Worm (Caenorhabditis elegans) whole organism, mixed stage, embryonic: ENCODE data around the gene hif-1.

Experiments
- bed-3 ChIP-seq: fragments of 200-800 bp; sonication (Bioruptor generic); optimal IDR thresholded peaks from 3 replicates; lab custom pipeline; 2018; ENCODE audit warnings: mild to moderate bottlenecking, missing genetic modification characterization, moderate library complexity, missing compliant biosample characterization
- blmp-1 ChIP-seq: fragments of 150-350 bp; optimal IDR thresholded peaks from 2 replicates; lab custom pipeline; 2014; ENCODE audit warnings: missing biosample characterization, missing genetic modification characterization
- ceh-83 ChIP-seq: fragments of 200-800 bp; sonication (Bioruptor generic); optimal IDR thresholded peaks from 2 replicates; lab custom pipeline; 2018; ENCODE audit warnings: mild to moderate bottlenecking, missing genetic modification characterization, missing compliant biosample characterization
- cnd-1 ChIP-seq: fragments of 200-800 bp; sonication (Bioruptor generic); optimal IDR thresholded peaks from 2 replicates; lab custom pipeline; 2018; ENCODE audit warnings: mild to moderate bottlenecking, missing genetic modification characterization, missing compliant biosample characterization
- drap-1 ChIP-seq: fragments of 200-800 bp; sonication (Bioruptor generic); optimal IDR thresholded peaks from 3 replicates; lab custom pipeline; 2018; ENCODE audit warnings: mild to moderate bottlenecking, missing genetic modification characterization, missing compliant biosample characterization
- elt-1 ChIP-seq: sonication (generic microtip); optimal IDR thresholded peaks from 2 replicates; lab custom pipeline; 2017; ENCODE audit warnings: missing genetic modification characterization, mild to moderate bottlenecking, missing compliant biosample characterization, antibody characterized with exemption, moderate library complexity, borderline replicate concordance; ENCODE audit not compliant: insufficient read depth
- elt-3 ChIP-seq: fragments of 150-350 bp; optimal IDR thresholded peaks from 2 replicates; lab custom pipeline; 2014; ENCODE audit warnings: missing biosample characterization, missing genetic modification characterization
- flh-1 ChIP-seq: fragments of 200-800 bp; sonication (Bioruptor generic); optimal IDR thresholded peaks from 2 replicates; lab custom pipeline; 2018; ENCODE audit warnings: mild to moderate bottlenecking, missing genetic modification characterization, moderate library complexity, missing compliant biosample characterization
- ham-2 ChIP-seq: fragments of 200-800 bp; sonication (Bioruptor generic); optimal IDR thresholded peaks from 2 replicates; lab custom pipeline; 2018; ENCODE audit warnings: mild to moderate bottlenecking, missing genetic modification characterization, missing compliant biosample characterization
- hlh-1 ChIP-seq: fragments of 150-350 bp; optimal IDR thresholded peaks from 2 replicates; lab custom pipeline; 2014; ENCODE audit warnings: missing biosample characterization, missing genetic modification reagents, missing genetic modification characterization
- lin-13 ChIP-seq: fragments of 150-350 bp; optimal IDR thresholded peaks from 2 replicates; lab custom pipeline; 2014; ENCODE audit warnings: missing biosample characterization, missing genetic modification characterization
- lin-32 ChIP-seq: fragments of 200-800 bp; sonication (Bioruptor generic); optimal IDR thresholded peaks from 2 replicates; lab custom pipeline; 2018; ENCODE audit warnings: mild to moderate bottlenecking, missing genetic modification characterization, missing compliant biosample characterization
- lsy-2 ChIP-seq: fragments of 150-350 bp; optimal IDR thresholded peaks from 2 replicates; lab custom pipeline; 2014; ENCODE audit warnings: missing biosample characterization, missing genetic modification characterization
- mab-5 ChIP-seq: fragments of 150-350 bp; optimal IDR thresholded peaks from 2 replicates; lab custom pipeline; 2014; ENCODE audit warnings: missing biosample characterization, missing genetic modification characterization
- mep-1 ChIP-seq: fragments of 150-350 bp; optimal IDR thresholded peaks from 2 replicates; lab custom pipeline; 2017; ENCODE audit warnings: missing biosample characterization, missing genetic modification reagents, missing genetic modification characterization, inconsistent platforms
- mls-2 ChIP-seq: sonication (generic microtip); optimal IDR thresholded peaks from 2 replicates; lab custom pipeline; 2016; ENCODE audit warnings: mild to moderate bottlenecking, missing genetic modification characterization, moderate library complexity, missing compliant biosample characterization
- nhr-12 ChIP-seq: fragments of 150-350 bp; optimal IDR thresholded peaks from 2 replicates; lab custom pipeline; 2014; ENCODE audit warnings: missing biosample characterization, missing genetic modification characterization
- nhr-2 ChIP-seq: fragments of 150-350 bp; optimal IDR thresholded peaks from 2 replicates; lab custom pipeline; 2014; ENCODE audit warnings: missing biosample characterization, missing genetic modification characterization
- nhr-237 ChIP-seq: fragments of 150-350 bp; optimal IDR thresholded peaks from 2 replicates; lab custom pipeline; 2014; ENCODE audit warnings: missing biosample characterization, missing genetic modification characterization
- nhr-28 ChIP-seq: fragments of 150-350 bp; optimal IDR thresholded peaks from 2 replicates; lab custom pipeline; 2014; ENCODE audit warnings: missing biosample characterization, missing genetic modification characterization
- nhr-76 ChIP-seq: sonication (generic microtip); optimal IDR thresholded peaks from 2 replicates; lab custom pipeline; 2017; ENCODE audit warnings: missing biosample characterization, missing genetic modification characterization
- pha-4 ChIP-seq: fragments of 150-350 bp; optimal IDR thresholded peaks from 2 replicates; lab custom pipeline; 2018; ENCODE audit warnings: missing biosample characterization, missing genetic modification reagents, missing genetic modification characterization
- sem-2 ChIP-seq: fragments of 200-800 bp; sonication (Bioruptor generic); optimal IDR thresholded peaks from 2 replicates; lab custom pipeline; 2018; ENCODE audit warnings: mild to moderate bottlenecking, missing genetic modification characterization, missing compliant biosample characterization
- sptf-1 ChIP-seq: sonication (generic microtip); optimal IDR thresholded peaks from 2 replicates; lab custom pipeline; 2017; ENCODE audit warnings: mild to moderate bottlenecking, missing genetic modification characterization, moderate library complexity, missing compliant biosample characterization
- tbx-8 ChIP-seq: fragments of 200-800 bp; sonication (Bioruptor generic); optimal IDR thresholded peaks from 2 replicates; lab custom pipeline; 2018; ENCODE audit warnings: mild to moderate bottlenecking, missing genetic modification characterization, moderate library complexity, missing compliant biosample characterization
- unc-120 ChIP-seq: sonication (generic microtip); optimal IDR thresholded peaks from 2 replicates; lab custom pipeline; 2017; ENCODE audit warnings: missing genetic modification characterization, missing compliant biosample characterization; ENCODE audit not compliant: poor library complexity, severe bottlenecking
- unc-39 ChIP-seq: fragments of 150-350 bp; optimal IDR thresholded peaks from 2 replicates; lab custom pipeline; 2014; ENCODE audit warnings: missing biosample characterization, missing genetic modification characterization
- unc-62 ChIP-seq: fragments of 150-350 bp; optimal IDR thresholded peaks from 2 replicates; lab custom pipeline; 2014; ENCODE audit warnings: missing biosample characterization, missing genetic modification reagents, missing genetic modification characterization
- zip-8 ChIP-seq: fragments of 150-350 bp; optimal IDR thresholded peaks from 2 replicates; lab custom pipeline; 2014; ENCODE audit warnings: missing biosample characterization, missing genetic modification characterization
- ztf-11 ChIP-seq: fragments of 150-350 bp; optimal IDR thresholded peaks from 2 replicates; lab custom pipeline; 2014; ENCODE audit warnings: missing biosample characterization, missing genetic modification characterization

Gene hif-1

DNA sequence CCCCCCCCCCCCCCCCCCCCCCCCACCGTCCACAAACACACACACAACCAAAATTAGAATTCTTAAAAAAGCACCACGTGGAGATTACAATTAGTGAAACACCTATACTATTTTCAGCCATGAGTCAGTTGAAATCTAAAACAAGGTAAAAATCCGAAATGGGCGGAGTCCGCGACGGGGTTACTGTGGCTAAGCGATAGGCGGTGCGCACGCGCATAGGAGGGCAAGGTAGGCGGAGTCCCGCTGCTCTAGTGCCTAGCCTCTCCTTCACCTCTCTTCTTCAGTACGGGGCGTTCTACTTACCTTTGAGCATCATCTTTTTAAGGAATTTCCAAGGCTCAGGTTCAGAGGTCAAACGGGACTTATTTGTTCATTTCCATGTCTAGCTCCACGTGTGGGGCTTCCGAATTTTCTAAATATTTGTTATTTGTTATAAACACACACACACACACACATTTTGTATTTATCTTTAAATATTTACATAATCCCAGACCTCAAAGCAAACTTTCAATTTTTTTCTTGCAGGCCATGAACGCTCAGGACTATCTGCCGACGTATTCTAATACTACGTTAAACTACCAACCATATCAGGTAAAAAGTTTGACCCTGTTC lies 23.7 kb upstream of the hif-1 start:
- peak; percentile 62 for TF ChIP-seq sptf-1 (tag; lab: Kevin White, UChicago)
- no peak for TF ChIP-seq ham-2 (GFP tag; lab: Kevin White, UChicago)
- peak; percentile 45 for TF ChIP-seq ceh-83 (GFP tag; lab: Kevin White, UChicago)
- TF ChIP-seq lsy-2: peak; percentile 22
- peak; percentile 99 for TF ChIP-seq pha-4

DNA sequence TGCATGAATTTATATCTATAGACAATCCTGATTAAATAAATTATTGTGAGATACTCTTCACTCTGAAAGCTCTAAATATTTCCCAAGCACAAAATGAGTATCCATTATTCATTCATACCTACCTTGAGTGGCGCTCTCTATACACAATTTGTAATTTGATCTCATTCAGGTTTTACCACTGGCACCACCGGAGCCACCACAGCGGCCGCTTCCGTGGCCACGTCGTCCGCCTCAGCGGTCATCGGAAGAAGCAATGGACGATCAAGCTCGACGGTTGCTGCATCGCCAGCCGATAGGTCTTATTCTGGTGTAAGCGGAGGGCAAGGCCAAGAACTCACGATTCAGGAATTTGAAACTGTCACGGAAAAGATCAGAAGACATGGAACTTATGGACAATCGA lies 23.0 kb upstream of the hif-1 start:
- TF ChIP-seq elt-3 (no peak), bed-3 (GFP tag; lab: Kevin White, UChicago) (no peak), pha-4 (no peak), unc-39 (tag; lab: Kevin White, UChicago) (no peak), unc-120 (tag; lab: Kevin White, UChicago) (no peak), elt-1 (no peak), hlh-1 (tag; lab: Kevin White, UChicago) (no peak), ceh-83 (GFP tag; lab: Kevin White, UChicago) (no peak), sem-2 (GFP tag; lab: Kevin White, UChicago) (no peak), ham-2 (GFP tag; lab: Kevin White, UChicago) (no peak), lsy-2 (no peak), zip-8 (no peak), nhr-28 (tag; lab: Kevin White, UChicago) (no peak)

DNA sequence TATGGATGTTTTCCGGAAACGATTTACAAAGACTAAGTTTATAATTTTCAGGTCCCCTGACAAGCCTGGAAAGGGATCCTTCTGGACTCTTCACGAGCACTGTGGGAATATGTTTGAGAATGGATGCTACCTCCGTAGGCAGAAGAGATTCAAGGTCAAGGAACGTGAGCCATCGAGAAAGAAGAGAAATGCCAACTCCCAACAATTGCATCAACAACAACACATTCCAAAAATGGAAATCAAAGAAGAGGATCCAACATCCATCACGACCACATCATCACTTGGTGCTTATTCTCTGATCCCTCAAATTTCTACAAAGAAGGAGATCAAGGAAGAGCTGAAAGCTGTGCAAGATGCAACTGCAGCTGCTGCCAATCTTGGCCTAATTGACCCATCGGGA lies 22.1 kb upstream of the hif-1 start:
- TF ChIP-seq nhr-12 (no peak), nhr-28 (tag; lab: Kevin White, UChicago) (no peak), drap-1 (GFP tag; lab: Kevin White, UChicago) (no peak), flh-1 (GFP tag; lab: Kevin White, UChicago) (no peak), nhr-76 (tag; lab: Kevin White, UChicago) (no peak), ztf-11 (tag; lab: Kevin White, UChicago) (no peak), tbx-8 (no peak)

DNA sequence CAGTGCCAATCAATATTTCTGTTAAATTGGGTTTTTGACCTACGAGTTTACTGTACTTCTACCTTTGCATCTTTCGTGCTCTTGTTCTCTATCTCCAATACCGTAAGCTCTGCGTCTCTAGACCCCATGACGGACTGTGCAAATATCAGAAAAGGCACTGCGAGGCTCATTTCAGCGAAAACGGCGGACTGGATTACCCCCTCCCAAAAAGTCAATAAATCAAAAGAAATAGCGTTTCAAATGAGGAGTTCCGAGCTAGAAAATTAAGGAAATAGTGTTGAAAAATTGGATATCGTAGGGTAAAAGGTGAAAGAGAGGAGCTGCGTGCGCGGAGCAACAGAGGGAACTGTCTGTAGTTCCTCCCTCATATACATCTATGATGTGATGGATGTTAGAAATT lies 18.4 kb upstream of the hif-1 start:
- no peak for TF ChIP-seq blmp-1
- TF ChIP-seq unc-120 (tag; lab: Kevin White, UChicago): peak; percentile 28
- TF ChIP-seq nhr-237: peak; percentile 34

DNA sequence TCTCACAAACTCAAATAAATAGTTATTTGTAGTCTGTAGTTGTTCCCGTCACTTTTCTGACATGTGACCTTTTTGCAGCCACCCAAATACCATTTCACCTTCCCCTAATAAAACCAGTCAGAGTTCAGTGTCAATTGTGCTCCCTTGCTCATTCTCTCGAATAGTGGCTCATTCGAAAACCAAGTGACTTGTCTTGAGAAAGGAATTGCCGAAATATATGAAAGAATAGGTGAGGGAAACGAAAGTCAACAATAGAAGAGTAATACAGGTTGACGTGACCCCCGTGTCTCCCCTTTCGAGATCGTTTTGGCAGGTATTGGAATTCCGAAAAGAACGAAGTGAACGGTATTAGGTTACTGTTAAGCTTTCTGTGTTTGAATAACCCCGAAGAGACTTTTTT lies 17.0 kb upstream of the hif-1 start:
- no peak for TF ChIP-seq nhr-237
- no peak for TF ChIP-seq tbx-8
- TF ChIP-seq flh-1 (GFP tag; lab: Kevin White, UChicago): no peak
- TF ChIP-seq cnd-1 (tag; lab: Kevin White, UChicago): no peak
- TF ChIP-seq mab-5 (tag; lab: Kevin White, UChicago): no peak
- no peak for TF ChIP-seq elt-1

DNA sequence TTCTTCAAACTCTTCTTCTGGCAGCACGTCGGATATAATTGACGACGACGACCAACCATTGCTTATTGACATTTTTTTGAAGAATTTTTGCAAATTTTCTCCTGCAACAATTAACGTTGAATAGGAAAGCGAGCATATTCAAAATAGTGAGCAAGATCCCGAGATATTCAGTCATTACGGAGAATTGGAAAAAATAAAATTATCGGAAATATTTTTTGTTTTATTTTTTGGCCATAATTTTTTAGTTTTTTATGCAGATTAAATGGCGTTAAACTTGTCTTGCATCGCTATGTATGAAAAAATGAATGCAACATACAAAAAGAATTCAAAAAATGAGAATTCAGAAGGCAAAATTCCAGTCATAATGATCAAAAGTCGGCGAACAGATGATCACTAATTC lies 10.1 kb upstream of the hif-1 start, which contains the start of gene elp-1:
TSS of gene elp-1 (minus strand) at position 101 of the 400 bp plus-strand sequence.
- no peak for TF ChIP-seq lin-13
- TF ChIP-seq hlh-1 (tag; lab: Kevin White, UChicago): no peak
- TF ChIP-seq nhr-28 (tag; lab: Kevin White, UChicago): no peak
- no peak for TF ChIP-seq pha-4
- no peak for TF ChIP-seq drap-1 (GFP tag; lab: Kevin White, UChicago)
- TF ChIP-seq nhr-76 (tag; lab: Kevin White, UChicago): no peak
- no peak for TF ChIP-seq mab-5 (tag; lab: Kevin White, UChicago)
- TF ChIP-seq lin-32: no peak
- TF ChIP-seq flh-1 (GFP tag; lab: Kevin White, UChicago): no peak
- TF ChIP-seq nhr-237: no peak
- no peak for TF ChIP-seq mep-1 (tag; lab: Kevin White, UChicago)
- no peak for TF ChIP-seq elt-3
- TF ChIP-seq mls-2 (tag; lab: Kevin White, UChicago): no peak
- TF ChIP-seq ceh-83 (GFP tag; lab: Kevin White, UChicago): no peak
- TF ChIP-seq nhr-12: no peak
- TF ChIP-seq unc-62 (GFP tag; lab: Kevin White, UChicago): no peak
- TF ChIP-seq elt-1: no peak
- TF ChIP-seq nhr-2 (tag; lab: Kevin White, UChicago): no peak
- TF ChIP-seq, all 35 proteins: peak for 0
